Fruit fly (Drosophila melanogaster): ENCODE measurements around the gene CG43049.

CG43049 gene

DNA sequence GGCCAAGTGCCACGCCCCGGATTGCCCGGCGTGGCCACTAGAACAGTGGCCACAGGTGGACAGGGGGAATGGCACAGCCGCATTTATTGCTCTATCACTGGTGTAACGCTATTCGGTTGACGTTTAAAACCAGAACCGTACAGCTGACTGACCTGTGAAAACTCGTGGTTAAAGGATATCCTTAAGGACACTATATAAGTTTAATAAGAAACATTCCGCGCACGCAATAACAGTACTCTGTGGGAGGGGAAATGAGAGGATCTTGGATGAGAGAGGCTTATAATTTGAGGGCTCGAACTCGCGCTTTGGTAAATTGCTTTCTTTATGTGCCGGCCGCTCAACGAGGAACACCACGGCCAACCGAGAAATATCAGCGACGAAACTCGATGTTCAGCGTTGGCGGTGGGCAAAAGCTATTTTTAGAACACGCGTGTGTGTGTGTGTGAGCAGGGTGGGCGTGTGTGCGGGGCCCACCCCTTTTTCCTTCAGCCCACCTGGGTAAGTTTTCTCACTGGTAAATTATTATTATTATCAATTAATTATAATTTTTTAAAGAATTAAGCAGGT, 28.5 kb upstream of the CG43049 start:
- TF ChIP-seq cic (GFP tag; optimal IDR thresholded peaks at IDR 0.05), result peak; percentile 28
- no peak for TF ChIP-seq CG5204 (GFP tag; optimal IDR thresholded peaks at IDR 0.05)
- TF ChIP-seq CG12768 (GFP tag; optimal IDR thresholded peaks at IDR 0.05), result peak; percentile 4
- TF ChIP-seq pad (GFP tag; optimal IDR thresholded peaks at IDR 0.05), result peak; percentile 92
- TF ChIP-seq CG1620 (GFP tag; optimal IDR thresholded peaks at IDR 0.05), result no peak

- TF ChIP-seq pad (GFP tag; optimal IDR thresholded peaks at IDR 0.05) (peak; percentile 31), tj (GFP tag; optimal IDR thresholded peaks at IDR 0.05) (peak; percentile 95), cic (GFP tag; optimal IDR thresholded peaks at IDR 0.05) (peak; percentile 49), bab1 (GFP tag; optimal IDR thresholded peaks at IDR 0.05) (no peak), CG33017 (tag; optimal IDR thresholded peaks at IDR 0.05) (no peak)
Measured at dm6 chr3L:18897459-18898085, 27.3 kb upstream of the CG43049 start.

DNA sequence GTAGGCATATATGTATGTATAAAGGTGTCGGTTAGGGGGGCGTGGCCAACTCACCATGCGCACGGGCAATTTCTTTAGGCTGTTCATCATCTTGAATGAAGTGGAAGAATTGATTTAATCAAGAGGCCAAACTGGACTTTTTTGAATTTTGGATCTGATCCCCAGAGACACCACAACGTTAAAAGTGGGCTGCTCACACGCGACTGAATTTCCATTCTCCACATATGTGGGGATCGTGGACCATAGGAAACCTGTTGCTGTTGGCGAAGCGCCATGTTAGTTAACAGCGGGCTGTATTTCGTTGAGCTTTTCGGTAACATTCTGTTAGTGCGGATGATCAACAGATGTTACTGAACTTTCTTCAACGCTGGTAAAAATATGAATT, 26.8 kb upstream of the CG43049 start, which contains the start of gene CG3902:
TSS of gene CG3902 (minus strand) at position 208 of the 385 bp plus-strand sequence.
- TF ChIP-seq Clk (GFP tag; optimal IDR thresholded peaks at IDR 0.05) (no peak), toe (GFP tag; optimal IDR thresholded peaks at IDR 0.05) (peak; percentile 2), CG14711 (tag; optimal IDR thresholded peaks at IDR 0.05) (no peak), pad (GFP tag; optimal IDR thresholded peaks at IDR 0.05) (peak; percentile 3), CG33017 (tag; optimal IDR thresholded peaks at IDR 0.05) (peak; percentile 72), Mnt (GFP tag; optimal IDR thresholded peaks at IDR 0.05) (peak; percentile 85), Hr96 (GFP tag; optimal IDR thresholded peaks at IDR 0.05) (peak; percentile 29), bab1 (GFP tag; optimal IDR thresholded peaks at IDR 0.05) (peak; percentile 54), CG1620 (GFP tag; optimal IDR thresholded peaks at IDR 0.05) (no peak), CG12768 (GFP tag; optimal IDR thresholded peaks at IDR 0.05) (no peak), CG7101 (tag; optimal IDR thresholded peaks at IDR 0.05) (peak; percentile 45), cic (GFP tag; optimal IDR thresholded peaks at IDR 0.05) (peak; percentile 61), Crg-1 (GFP tag; optimal IDR thresholded peaks at IDR 0.05) (peak; percentile 45), kay (GFP tag; ENCODE audit: borderline replicate concordance) (no peak), CG7045 (GFP tag; optimal IDR thresholded peaks at IDR 0.05) (no peak), cnc (optimal IDR thresholded peaks at IDR 0.05) (no peak), ovo (GFP tag; optimal IDR thresholded peaks at IDR 0.05) (no peak), CG11617 (GFP tag; optimal IDR thresholded peaks at IDR 0.05) (no peak), CG5204 (GFP tag; optimal IDR thresholded peaks at IDR 0.05) (no peak), tj (GFP tag; optimal IDR thresholded peaks at IDR 0.05) (no peak)

dm6 chr3L:18898770-18899278, 26.1 kb upstream of the CG43049 start, which contains the start of gene RpL26:
TSS of gene RpL26 (plus strand) at chr3L:18898875.
- TF ChIP-seq cnc (optimal IDR thresholded peaks at IDR 0.05) (no peak), CG11617 (GFP tag; optimal IDR thresholded peaks at IDR 0.05) (peak; percentile 86), bab1 (GFP tag; optimal IDR thresholded peaks at IDR 0.05) (peak; percentile 78), Mnt (GFP tag; optimal IDR thresholded peaks at IDR 0.05) (peak; percentile 83), tj (GFP tag; optimal IDR thresholded peaks at IDR 0.05) (peak; percentile 64), Hr96 (GFP tag; optimal IDR thresholded peaks at IDR 0.05) (peak; percentile 89), pad (GFP tag; optimal IDR thresholded peaks at IDR 0.05) (peak; percentile 63), Crg-1 (GFP tag; optimal IDR thresholded peaks at IDR 0.05) (peak; percentile 87), ovo (GFP tag; optimal IDR thresholded peaks at IDR 0.05) (peak; percentile 81), toe (GFP tag; optimal IDR thresholded peaks at IDR 0.05) (peak; percentile 94), cic (GFP tag; optimal IDR thresholded peaks at IDR 0.05) (peak; percentile 25), CG12768 (GFP tag; optimal IDR thresholded peaks at IDR 0.05) (peak; percentile 59), CG7101 (tag; optimal IDR thresholded peaks at IDR 0.05) (peak; percentile 84), CG1620 (GFP tag; optimal IDR thresholded peaks at IDR 0.05) (peak; percentile 93), CG5204 (GFP tag; optimal IDR thresholded peaks at IDR 0.05) (no peak), CG14711 (tag; optimal IDR thresholded peaks at IDR 0.05) (peak; percentile 48), CG33017 (tag; optimal IDR thresholded peaks at IDR 0.05) (peak; percentile 62), Clk (GFP tag; optimal IDR thresholded peaks at IDR 0.05) (peak; percentile 61), kay (GFP tag; ENCODE audit: borderline replicate concordance) (no peak), CG7045 (GFP tag; optimal IDR thresholded peaks at IDR 0.05) (peak; percentile 65)

dm6 chr3L:18901411-18901810, 23.5 kb upstream of the CG43049 start, which contains the start of the genes arx and CG6843:
TSS of gene arx (minus strand) at chr3L:18901554.
TSS of gene CG6843 (plus strand) at chr3L:18901594.
- TF ChIP-seq tj (GFP tag; optimal IDR thresholded peaks at IDR 0.05), result no peak
- TF ChIP-seq bab1 (GFP tag; optimal IDR thresholded peaks at IDR 0.05), result peak; percentile 64
- TF ChIP-seq CG1620 (GFP tag; optimal IDR thresholded peaks at IDR 0.05), result peak; percentile 9

DNA sequence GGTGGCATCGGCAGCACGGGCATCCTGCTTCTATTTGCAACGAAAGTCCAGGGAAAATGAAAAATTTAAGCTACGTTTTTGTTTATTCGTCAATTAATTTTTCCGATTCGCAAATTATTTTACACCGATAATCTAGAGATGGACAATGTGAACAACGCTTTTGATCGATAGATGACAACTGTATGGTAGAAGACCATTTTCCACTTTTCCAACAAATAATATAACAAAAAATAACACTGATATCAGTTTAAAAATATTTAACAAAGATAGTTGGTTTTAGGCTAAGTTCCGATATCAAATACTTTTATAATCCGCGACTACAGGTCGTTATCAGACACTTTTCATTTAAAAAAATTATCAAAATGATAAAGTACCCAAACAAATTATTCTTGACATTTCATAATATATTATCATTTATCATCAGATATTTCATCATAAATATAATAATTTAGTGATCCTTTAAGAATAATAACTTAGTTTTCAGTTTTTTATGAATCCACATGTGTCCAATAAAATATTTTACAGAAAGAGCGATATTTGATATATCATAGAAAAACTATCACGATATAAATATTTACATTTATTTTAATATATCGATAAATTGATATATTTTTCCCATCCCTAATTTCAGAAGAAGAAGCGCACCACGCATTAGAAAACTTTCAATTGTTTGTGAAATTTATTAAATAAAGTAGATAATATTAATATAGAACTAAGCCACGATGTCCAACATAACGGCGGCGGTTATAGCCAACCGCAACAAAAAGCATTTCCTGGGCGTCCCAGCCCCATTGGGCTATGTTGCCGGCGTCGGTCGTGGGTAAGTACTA, 19.9 kb upstream of the CG43049 start, which contains the start of the genes CSN1b and Prp6:
TSS of gene CSN1b (minus strand) at position 159 of the 830 bp plus-strand sequence.
TSS of gene Prp6 (plus strand) at position 601 of the 830 bp plus-strand sequence.
- TF ChIP-seq CG12768 (GFP tag; optimal IDR thresholded peaks at IDR 0.05) (no peak), tj (GFP tag; optimal IDR thresholded peaks at IDR 0.05) (peak; percentile 12), CG11617 (GFP tag; optimal IDR thresholded peaks at IDR 0.05) (no peak)
